Fruit fly (Drosophila melanogaster) whole organism, embryonic: ENCODE measurements around the gene CG42268.

ENCODE experiments used
- Atf3 ChIP-seq: fragments of 200-800 bp; sonication (Bioruptor generic); optimal IDR thresholded peaks from 3 replicates; lab custom pipeline; 2016; ENCODE audit warnings: missing biosample characterization, missing genetic modification characterization
- Awh ChIP-seq: fragments of 200-800 bp; sonication (Bioruptor generic); IDR thresholded peaks from 2 replicates; pipeline ENCODE4, ENCODE4 v1.3.6; 2022; ENCODE audit warnings: missing biosample characterization, missing genetic modification characterization
- BtbVII ChIP-seq: fragments of 200-800 bp; sonication (Bioruptor generic); optimal IDR thresholded peaks from 3 replicates; lab custom pipeline; 2017; ENCODE audit warnings: missing biosample characterization, mild to moderate bottlenecking, missing genetic modification characterization
- CG10565 ChIP-seq: fragments of 200-800 bp; sonication (Bioruptor generic); optimal IDR thresholded peaks from 3 replicates; lab custom pipeline; 2016; ENCODE audit warnings: missing biosample characterization, mild to moderate bottlenecking, missing genetic modification characterization
- CG12769 ChIP-seq: fragments of 200-800 bp; sonication (Bioruptor generic); optimal IDR thresholded peaks from 2 replicates; lab custom pipeline; 2019; ENCODE audit warnings: missing biosample characterization, mild to moderate bottlenecking, missing genetic modification characterization, moderate library complexity
- CG13287 ChIP-seq: fragments of 200-800 bp; sonication (Bioruptor generic); IDR thresholded peaks from 2 replicates; pipeline ENCODE4 v1.3.6; 2022; ENCODE audit warnings: missing biosample characterization, missing genetic modification characterization; ENCODE audit not compliant: partially characterized antibody
- CG17186 ChIP-seq: fragments of 200-800 bp; sonication (Bioruptor generic); optimal IDR thresholded peaks from 3 replicates; lab custom pipeline; 2017; ENCODE audit warnings: missing biosample characterization, missing genetic modification reagents, missing genetic modification characterization
- CG30020 ChIP-seq: fragments of 200-800 bp; optimal IDR thresholded peaks from 2 replicates; lab custom pipeline; 2019; ENCODE audit warnings: missing biosample characterization, mild to moderate bottlenecking, missing genetic modification characterization, moderate library complexity
- CG3163 ChIP-seq: fragments of 200-800 bp; sonication (Bioruptor generic); optimal IDR thresholded peaks from 3 replicates; lab custom pipeline; 2016; ENCODE audit warnings: missing biosample characterization, missing genetic modification characterization
- CG32767 ChIP-seq: fragments of 200-800 bp; sonication (Bioruptor generic); IDR thresholded peaks from 2 replicates; pipeline ENCODE4 v1.3.6; 2022; ENCODE audit warnings: missing biosample characterization, missing genetic modification characterization
- CG4360 ChIP-seq: fragments of 200-800 bp; sonication (Bioruptor generic); IDR thresholded peaks from 2 replicates; pipeline ENCODE4 v1.3.6; 2022; ENCODE audit warnings: missing biosample characterization, missing genetic modification characterization
- CG7372 ChIP-seq: fragments of 200-800 bp; sonication (Bioruptor generic); IDR thresholded peaks from 2 replicates; pipeline ENCODE4 v1.3.6; 2022; ENCODE audit warnings: missing biosample characterization, missing genetic modification characterization
- CG7987 ChIP-seq: fragments of 200-800 bp; sonication (Bioruptor generic); optimal IDR thresholded peaks from 2 replicates; lab custom pipeline; 2018; ENCODE audit warnings: missing biosample characterization, mild to moderate bottlenecking, missing genetic modification characterization, moderate library complexity
- CG8089 ChIP-seq: fragments of 200-800 bp; sonication (Bioruptor generic); optimal IDR thresholded peaks from 3 replicates; lab custom pipeline; 2016; ENCODE audit warnings: missing biosample characterization, missing genetic modification characterization
- CG9609 ChIP-seq: fragments of 200-800 bp; sonication (Bioruptor generic); optimal IDR thresholded peaks from 3 replicates; lab custom pipeline; 2016; ENCODE audit warnings: missing biosample characterization, missing genetic modification characterization
- CG9727 ChIP-seq: fragments of 200-800 bp; sonication (Bioruptor generic); optimal IDR thresholded peaks from 3 replicates; lab custom pipeline; 2017; ENCODE audit warnings: missing biosample characterization, mild to moderate bottlenecking, missing genetic modification characterization
- Camta ChIP-seq: fragments of 200-800 bp; sonication (Bioruptor generic); optimal IDR thresholded peaks from 2 replicates; lab custom pipeline; 2016; ENCODE audit warnings: missing biosample characterization, missing genetic modification characterization
- D19A ChIP-seq: fragments of 200-800 bp; optimal IDR thresholded peaks from 3 replicates; lab custom pipeline; 2019; ENCODE audit warnings: missing biosample characterization, mild to moderate bottlenecking, missing genetic modification characterization, moderate library complexity
- Ets65A ChIP-seq: fragments of 200-800 bp; sonication (Bioruptor generic); peaks from one replicate; lab custom pipeline; 2016; ENCODE audit warnings: missing biosample characterization, missing genetic modification characterization
- Fer2 ChIP-seq: fragments of 200-800 bp; sonication (Bioruptor generic); optimal IDR thresholded peaks from 2 replicates; lab custom pipeline; 2018; ENCODE audit warnings: missing biosample characterization, mild to moderate bottlenecking, missing genetic modification characterization, moderate library complexity
- Hmx ChIP-seq: fragments of 200-800 bp; sonication (Bioruptor generic); optimal IDR thresholded peaks from 2 replicates; lab custom pipeline; 2016; ENCODE audit warnings: missing biosample characterization, missing genetic modification characterization
- Mad ChIP-seq: fragments of 200-800 bp; sonication (Bioruptor generic); optimal IDR thresholded peaks from 2 replicates; lab custom pipeline; 2016; ENCODE audit warnings: missing biosample characterization, missing genetic modification characterization
- Med ChIP-seq: fragments of 200-800 bp; sonication (Bioruptor generic); peaks from one replicate; lab custom pipeline; 2016; ENCODE audit warnings: missing biosample characterization, missing genetic modification characterization, mild to moderate bottlenecking, inconsistent platforms, moderate library complexity
- Sox100B ChIP-seq: fragments of 200-800 bp; sonication (Bioruptor generic); optimal IDR thresholded peaks from 3 replicates; lab custom pipeline; 2018; ENCODE audit warnings: missing biosample characterization, mild to moderate bottlenecking, missing genetic modification characterization
- Trl ChIP-seq, 3 experiments: fragments of >200 bp in 2 of 3; fragments of 200-800 bp in 1 of 3; sonication (Bioruptor generic) in 1 of 3; optimal IDR thresholded peaks; 2 replicates in 1 of 3; 3 replicates in 2 of 3; lab custom pipeline; 2016 to 2017; ENCODE audit warnings: missing biosample characterization in 1 of 3, missing genetic modification characterization in 1 of 3
- caup ChIP-seq: fragments of 200-800 bp; sonication (Bioruptor generic); optimal IDR thresholded peaks from 3 replicates; lab custom pipeline; 2017; ENCODE audit warnings: missing biosample characterization, mild to moderate bottlenecking, missing genetic modification characterization, moderate library complexity; ENCODE audit not compliant: severe bottlenecking
- cg ChIP-seq: fragments of 200-800 bp; sonication (Bioruptor generic); optimal IDR thresholded peaks from 3 replicates; lab custom pipeline; 2019; ENCODE audit warnings: missing biosample characterization, mild to moderate bottlenecking, missing genetic modification characterization, moderate library complexity
- chinmo ChIP-seq: fragments of 200-800 bp; sonication (Bioruptor generic); IDR thresholded peaks from 4 replicates; pipeline ENCODE4 v1.3.6; 2022; ENCODE audit warnings: missing biosample characterization, missing genetic modification characterization; ENCODE audit not compliant: partially characterized antibody
- chm ChIP-seq: fragments of 200-800 bp; sonication (Bioruptor generic); IDR thresholded peaks from 2 replicates; pipeline ENCODE4 v1.3.6; 2022; ENCODE audit warnings: missing biosample characterization, missing genetic modification characterization
- crp ChIP-seq, 2 experiments: fragments of 200-800 bp; sonication (Bioruptor generic); optimal IDR thresholded peaks; 2 replicates in 1 of 2; 3 replicates in 1 of 2; lab custom pipeline; 2017; ENCODE audit warnings: missing biosample characterization in 2 of 2, missing genetic modification characterization in 2 of 2, mild to moderate bottlenecking in 1 of 2, moderate library complexity in 1 of 2
- esg ChIP-seq: fragments of 200-800 bp; sonication (Bioruptor generic); conservative IDR thresholded peaks from 2 replicates; pipeline ENCODE4 v1.3.6; 2022; ENCODE audit warnings: missing biosample characterization, missing genetic modification characterization
- eve ChIP-seq, 2 experiments: fragments of >200 bp; optimal IDR thresholded peaks; 2 replicates each; lab custom pipeline; 2017; ENCODE audit warnings: missing biosample characterization in 2 of 2, missing genetic modification characterization in 2 of 2
- ewg ChIP-seq: fragments of 200-800 bp; sonication (Bioruptor generic); optimal IDR thresholded peaks from 3 replicates; lab custom pipeline; 2017; ENCODE audit warnings: mild to moderate bottlenecking, missing biosample characterization, missing genetic modification reagents, missing genetic modification characterization
- eyg ChIP-seq: fragments of 200-800 bp; sonication (Bioruptor generic); optimal IDR thresholded peaks from 3 replicates; lab custom pipeline; 2016; ENCODE audit warnings: missing biosample characterization, missing genetic modification characterization
- fd102C ChIP-seq: fragments of 200-800 bp; sonication (Bioruptor generic); optimal IDR thresholded peaks from 2 replicates; lab custom pipeline; 2018; ENCODE audit warnings: missing biosample characterization, mild to moderate bottlenecking, missing genetic modification characterization, moderate library complexity
- gem ChIP-seq: fragments of 200-800 bp; sonication (Bioruptor generic); optimal IDR thresholded peaks from 2 replicates; lab custom pipeline; 2019; ENCODE audit warnings: missing biosample characterization, mild to moderate bottlenecking, missing genetic modification characterization, moderate library complexity
- h ChIP-seq: fragments of >200 bp; optimal IDR thresholded peaks from 2 replicates; lab custom pipeline; 2017
- lilli ChIP-seq: fragments of 200-800 bp; sonication (Bioruptor generic); optimal IDR thresholded peaks from 3 replicates; lab custom pipeline; 2016; ENCODE audit warnings: missing biosample characterization, missing genetic modification characterization
- lola ChIP-seq, 3 experiments: fragments of >200 bp in 2 of 3; fragments of 200-800 bp in 1 of 3; sonication (Bioruptor generic) in 1 of 3; optimal IDR thresholded peaks; 2 replicates each; lab custom pipeline; 2017 to 2019; ENCODE audit warnings: missing biosample characterization in 3 of 3, missing genetic modification characterization in 3 of 3, mild to moderate bottlenecking in 1 of 3, moderate library complexity in 1 of 3
- lov ChIP-seq, 2 experiments: fragments of 200-800 bp in 1 of 2; fragments of >200 bp in 1 of 2; sonication (Bioruptor generic) in 1 of 2; IDR thresholded peaks in 1 of 2; optimal IDR thresholded peaks in 1 of 2; 2 replicates in 1 of 2; 3 replicates in 1 of 2; pipeline versions ENCODE4 v1.3.6 to Lab custom; 2017 to 2022; ENCODE audit warnings: missing biosample characterization in 1 of 2, missing genetic modification characterization in 1 of 2
- luna ChIP-seq: fragments of 200-800 bp; sonication (Bioruptor generic); optimal IDR thresholded peaks from 2 replicates; lab custom pipeline; 2016; ENCODE audit warnings: missing biosample characterization, missing genetic modification characterization
- mirr ChIP-seq: fragments of 200-800 bp; sonication (Bioruptor generic); optimal IDR thresholded peaks from 3 replicates; lab custom pipeline; 2018; ENCODE audit warnings: missing biosample characterization, mild to moderate bottlenecking, missing genetic modification characterization
- psq ChIP-seq: fragments of 200-800 bp; sonication (Bioruptor generic); optimal IDR thresholded peaks from 2 replicates; lab custom pipeline; 2017; ENCODE audit warnings: missing biosample characterization, missing genetic modification characterization
- rib ChIP-seq: fragments of 200-800 bp; sonication (Bioruptor generic); IDR thresholded peaks from 2 replicates; pipeline ENCODE4 v1.3.6; 2022; ENCODE audit warnings: missing biosample characterization, missing genetic modification characterization
- schlank ChIP-seq: fragments of 200-800 bp; sonication (Bioruptor generic); optimal IDR thresholded peaks from 2 replicates; lab custom pipeline; 2018; ENCODE audit warnings: missing biosample characterization, mild to moderate bottlenecking, missing genetic modification characterization
- sens ChIP-seq: fragments of 200-800 bp; sonication (Bioruptor generic); peaks from one replicate; lab custom pipeline; 2016; ENCODE audit warnings: missing biosample characterization, missing genetic modification characterization
- seq ChIP-seq: fragments of 200-800 bp; sonication (Bioruptor generic); IDR thresholded peaks from 2 replicates; pipeline ENCODE4 v1.3.6; 2022; ENCODE audit warnings: missing biosample characterization, missing genetic modification characterization
- sr ChIP-seq: fragments of 200-800 bp; sonication (Bioruptor generic); IDR thresholded peaks from 3 replicates; pipeline ENCODE4 v1.3.6; 2022; ENCODE audit warnings: missing biosample characterization, missing genetic modification characterization
- yki ChIP-seq: fragments of >200 bp; optimal IDR thresholded peaks from 3 replicates; lab custom pipeline; 2018
- z ChIP-seq: fragments of 200-800 bp; sonication (Bioruptor generic); IDR thresholded peaks from 3 replicates; pipeline ENCODE4 v1.3.6; 2022; ENCODE audit warnings: missing biosample characterization, missing genetic modification characterization
- zfh1 ChIP-seq: fragments of 200-800 bp; sonication (Bioruptor generic); IDR thresholded peaks from 3 replicates; pipeline ENCODE4 v1.3.6; 2022; ENCODE audit warnings: missing biosample characterization, missing genetic modification characterization

Gene CG42268

dm6 chr3L:9695242-9695641 is 65.0 kb downstream of the CG42268 start:
- TF ChIP-seq CG32767 (GFP tag; lab: Robert Waterston, UW), result no peak
- TF ChIP-seq eyg (GFP tag; lab: Kevin White, UChicago), result no peak
- TF ChIP-seq CG17186, result no peak
- no peak for TF ChIP-seq Atf3 (GFP tag; lab: Kevin White, UChicago)
- TF ChIP-seq ewg (GFP tag; lab: Kevin White, UChicago), result peak; percentile 29
- TF ChIP-seq D19A (tag; lab: Kevin White, UChicago), result no peak
- no peak for TF ChIP-seq CG8089 (GFP tag; lab: Kevin White, UChicago)
- no peak for TF ChIP-seq h (lab: Kevin White, UChicago)
- TF ChIP-seq esg (GFP tag; lab: Robert Waterston, UW), result no peak
- TF ChIP-seq mirr (GFP tag; lab: Kevin White, UChicago), result peak; percentile 15
- peak; percentile 66; the same call in 3 of the 4 replicates for TF ChIP-seq chinmo (GFP tag; lab: Robert Waterston, UW)
- peak in 1 of 2 experiments; percentile 34 for TF ChIP-seq crp (GFP tag; optimal IDR thresholded peaks at IDR 0.05; lab: Kevin White, UChicago)
- no peak for TF ChIP-seq Sox100B
- 0 out of 3 replicates have a peak, but pooled peaks have one; percentile 38 for TF ChIP-seq sr (GFP tag; lab: Robert Waterston, UW)
- TF ChIP-seq CG13287 (GFP tag; lab: Robert Waterston, UW), result peak; percentile 38
- TF ChIP-seq Fer2 (tag; lab: Kevin White, UChicago), result no peak
- no peak for TF ChIP-seq Hmx (GFP tag; lab: Kevin White, UChicago)
- TF ChIP-seq lov (optimal IDR thresholded peaks at IDR 0.05; lab: Kevin White, UChicago), result no peak
- TF ChIP-seq lov (GFP tag; IDR thresholded peaks at IDR 0.05; lab: Robert Waterston, UW), result no peak
- peak; percentile 77 for TF ChIP-seq CG7372 (GFP tag; lab: Robert Waterston, UW)
- TF ChIP-seq fd102C (GFP tag; lab: Kevin White, UChicago), result no peak
- TF ChIP-seq caup (GFP tag; lab: Kevin White, UChicago), result no peak
- 0 out of 2 replicates have a peak, but pooled peaks have one; percentile 17 for TF ChIP-seq seq (GFP tag; lab: Robert Waterston, UW)
- TF ChIP-seq CG9609 (GFP tag; lab: Kevin White, UChicago), result no peak
- no peak for TF ChIP-seq Camta (GFP tag; lab: Kevin White, UChicago)
- TF ChIP-seq CG7987 (GFP tag; lab: Kevin White, UChicago), result no peak
- peak; percentile 73 for TF ChIP-seq CG3163 (GFP tag; lab: Kevin White, UChicago)
- TF ChIP-seq Trl (optimal IDR thresholded peaks at IDR 0.05; lab: Kevin White, UChicago), result peak; percentile 73 to 89
- no peak for TF ChIP-seq Trl (GFP tag; optimal IDR thresholded peaks at IDR 0.05; lab: Kevin White, UChicago)
- 0 out of 3 replicates have a peak, but pooled peaks have one; percentile 5 for TF ChIP-seq zfh1 (GFP tag; lab: Robert Waterston, UW)
- peak; percentile 28 for TF ChIP-seq yki (lab: Kevin White, UChicago)
- no peak for TF ChIP-seq CG4360
- no peak for TF ChIP-seq Mad (GFP tag; lab: Kevin White, UChicago)
- peak; percentile 71 for TF ChIP-seq cg (GFP tag; lab: Kevin White, UChicago)
- peak; percentile 8 for TF ChIP-seq CG12769
- TF ChIP-seq rib (GFP tag; lab: Robert Waterston, UW), result no peak
- no peak for TF ChIP-seq Ets65A (GFP tag; lab: Kevin White, UChicago)
- no peak for TF ChIP-seq lilli (GFP tag; lab: Kevin White, UChicago)
- no peak for TF ChIP-seq luna (GFP tag; lab: Kevin White, UChicago)
- TF ChIP-seq CG30020 (tag; lab: Kevin White, UChicago), result no peak
- no peak for TF ChIP-seq z (GFP tag; lab: Robert Waterston, UW)
- TF ChIP-seq, all 482 proteins: peak for 14

dm6 chr3L:9694867-9695236 is 65.3 kb downstream of the CG42268 start:
- TF ChIP-seq lola (GFP tag; optimal IDR thresholded peaks at IDR 0.05; lab: Kevin White, UChicago) (no peak), CG10565 (GFP tag; lab: Kevin White, UChicago) (no peak), Med (GFP tag; lab: Kevin White, UChicago) (peak; percentile 25), crp (GFP tag; optimal IDR thresholded peaks at IDR 0.05; lab: Kevin White, UChicago) (peak in 1 of 2 experiments; percentile 58), eve (GFP tag; optimal IDR thresholded peaks at IDR 0.05; lab: Kevin White, UChicago) (peak in 1 of 2 experiments; percentile 45), Awh (GFP tag; lab: Robert Waterston, UW) (no peak), BtbVII (GFP tag; lab: Kevin White, UChicago) (peak; percentile 6), psq (no peak), gem (tag; lab: Kevin White, UChicago) (peak; percentile 4), sens (GFP tag; lab: Kevin White, UChicago) (peak; percentile 53), CG9727 (GFP tag; lab: Kevin White, UChicago) (peak; percentile 3), chm (no peak), ewg (GFP tag; lab: Kevin White, UChicago) (no peak), schlank (no peak)
